Worm (Caenorhabditis elegans): Measurements from ENCODE around the gene cpz-2.

Gene cpz-2

DNA sequence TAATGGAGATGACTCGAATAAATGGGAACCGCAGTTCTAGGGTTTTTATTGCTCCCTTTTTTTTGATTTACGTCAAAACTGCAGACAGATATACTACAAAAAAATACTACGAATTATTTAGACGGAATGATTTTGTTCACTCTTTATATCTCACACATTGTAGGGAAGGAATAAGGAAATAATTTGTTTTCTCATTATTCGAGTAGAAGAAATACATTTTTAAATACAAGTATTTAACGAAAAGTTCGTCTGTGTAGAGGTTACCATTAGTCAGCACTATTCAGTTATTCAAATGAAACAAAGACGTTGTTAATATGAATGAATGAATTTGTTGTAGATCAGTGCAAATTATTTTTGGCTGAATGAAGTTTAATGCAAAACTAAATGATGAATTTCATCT, 45.8 kb downstream of the cpz-2 start, which contains the start of gene srd-18:
Gene srd-18, minus strand, starts transcription at position 101 of the 400 bp plus-strand sequence.
- TF ChIP-seq pha-4 (tag; optimal IDR thresholded peaks at IDR 0.05): no peak

DNA sequence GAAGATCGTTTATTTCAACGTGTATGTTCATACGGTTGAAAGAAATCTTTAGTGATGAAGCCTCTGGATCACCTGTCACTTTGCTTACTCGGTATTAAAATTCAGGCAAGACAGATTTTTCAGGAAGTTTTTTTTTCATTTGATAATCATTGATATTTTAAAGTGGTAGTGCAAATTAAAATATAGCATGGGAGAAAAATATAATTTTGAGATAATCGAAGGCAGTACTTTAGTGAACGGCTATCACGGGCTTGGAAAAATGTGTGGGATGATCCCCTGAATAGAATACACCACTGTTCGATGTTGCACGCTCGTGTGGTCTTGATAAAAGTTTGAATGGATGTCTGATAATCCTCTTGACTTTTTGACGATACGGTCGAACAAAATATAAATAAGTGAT, 46.4 kb downstream of the cpz-2 start:
- TF ChIP-seq mab-5 (tag; optimal IDR thresholded peaks at IDR 0.05) (no peak), lin-13 (tag; optimal IDR thresholded peaks at IDR 0.05) (no peak), unc-120 (tag; optimal IDR thresholded peaks at IDR 0.05; ENCODE audit: poor library complexity, severe bottlenecking) (no peak), cnd-1 (tag; optimal IDR thresholded peaks at IDR 0.05) (no peak), nhr-28 (tag; optimal IDR thresholded peaks at IDR 0.05) (no peak), ceh-43 (GFP tag; optimal IDR thresholded peaks at IDR 0.05) (no peak), nhr-2 (tag; optimal IDR thresholded peaks at IDR 0.05) (no peak), tbx-8 (GFP tag; optimal IDR thresholded peaks at IDR 0.05) (no peak), ceh-39 (tag; optimal IDR thresholded peaks at IDR 0.05) (no peak), nhr-237 (tag; optimal IDR thresholded peaks at IDR 0.05) (no peak), elt-1 (tag; optimal IDR thresholded peaks at IDR 0.05; ENCODE audit: borderline replicate concordance, insufficient read depth) (no peak), pha-4 (tag; optimal IDR thresholded peaks at IDR 0.05) (no peak), ham-2 (GFP tag; optimal IDR thresholded peaks at IDR 0.05) (no peak), elt-3 (tag; optimal IDR thresholded peaks at IDR 0.05) (no peak), mls-2 (tag; optimal IDR thresholded peaks at IDR 0.05) (no peak), snpc-4 (tag; optimal IDR thresholded peaks at IDR 0.05) (no peak), zip-8 (tag; optimal IDR thresholded peaks at IDR 0.05) (no peak), lin-32 (GFP tag; optimal IDR thresholded peaks at IDR 0.05) (no peak)

DNA sequence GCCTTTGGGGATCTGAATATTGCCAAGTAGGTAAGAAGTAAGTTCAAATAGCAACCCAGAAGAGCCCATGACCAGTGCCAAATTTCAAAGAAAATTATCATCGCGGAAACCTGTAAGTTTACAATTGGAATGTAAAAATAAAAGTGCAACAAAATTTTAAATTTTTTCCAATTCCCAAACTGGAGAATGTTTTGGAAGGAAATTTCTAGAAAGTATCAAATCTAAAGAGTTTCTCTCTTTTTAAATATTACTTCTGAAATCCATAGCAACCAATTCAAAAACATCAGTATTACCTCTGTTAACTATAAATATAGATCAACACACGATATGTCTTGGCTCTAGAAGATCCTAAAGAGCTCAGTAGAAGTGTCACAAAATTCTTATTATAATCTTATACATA, 47.7 kb downstream of the cpz-2 start, which contains the start of gene srd-19:
Gene srd-19, minus strand, starts transcription at position 101 of the 400 bp plus-strand sequence.
- TF ChIP-seq pha-4 (tag; optimal IDR thresholded peaks at IDR 0.05) (no peak), ceh-83 (GFP tag; optimal IDR thresholded peaks at IDR 0.05) (no peak), unc-62 (GFP tag; optimal IDR thresholded peaks at IDR 0.05) (no peak), unc-120 (tag; optimal IDR thresholded peaks at IDR 0.05; ENCODE audit: poor library complexity, severe bottlenecking) (no peak), mab-5 (tag; optimal IDR thresholded peaks at IDR 0.05) (no peak), flh-1 (GFP tag; optimal IDR thresholded peaks at IDR 0.05) (no peak), lsy-2 (tag; optimal IDR thresholded peaks at IDR 0.05) (no peak), ceh-43 (GFP tag; optimal IDR thresholded peaks at IDR 0.05) (no peak), drap-1 (GFP tag; optimal IDR thresholded peaks at IDR 0.05) (no peak), hlh-1 (tag; optimal IDR thresholded peaks at IDR 0.05) (no peak), elt-3 (tag; optimal IDR thresholded peaks at IDR 0.05) (no peak), nhr-237 (tag; optimal IDR thresholded peaks at IDR 0.05) (no peak), sem-2 (GFP tag; optimal IDR thresholded peaks at IDR 0.05) (no peak), bed-3 (GFP tag; optimal IDR thresholded peaks at IDR 0.05) (no peak), nhr-2 (tag; optimal IDR thresholded peaks at IDR 0.05) (no peak)

DNA sequence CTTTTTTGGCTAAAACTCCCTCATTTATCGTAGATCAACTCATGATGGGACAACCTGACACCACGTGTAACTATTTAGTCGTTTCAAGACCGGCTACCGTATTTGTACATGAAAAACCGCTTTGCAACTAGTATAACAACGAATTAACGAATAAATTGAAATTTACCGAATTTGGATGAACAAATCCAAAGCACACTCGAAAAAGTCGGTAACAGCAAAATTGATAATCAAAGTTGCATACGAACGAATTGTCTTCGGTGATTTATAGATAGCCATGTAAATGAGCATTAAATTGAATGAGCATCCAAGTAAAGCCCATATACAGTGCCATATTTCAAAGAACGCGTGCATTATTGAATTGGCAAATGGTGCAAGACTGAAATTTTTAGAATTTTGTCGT, 51.4 kb downstream of the cpz-2 start, which contains the start of gene srd-17:
Gene srd-17, minus strand, starts transcription at position 351 of the 400 bp plus-strand sequence.
- TF ChIP-seq blmp-1 (tag; optimal IDR thresholded peaks at IDR 0.05) (no peak), nhr-12 (tag; optimal IDR thresholded peaks at IDR 0.05) (peak; percentile 37)
